Worm (Caenorhabditis elegans) whole organism, L4 larva: ENCODE data around the gene qua-1.

ENCODE experiments used
- D1046.2 ChIP-seq: fragments of 200-800 bp; sonication (Bioruptor generic); IDR thresholded peaks from 2 replicates; pipeline ENCODE4 v1.3.6; 2022; ENCODE audit warnings: missing genetic modification characterization, missing compliant biosample characterization
- F10B5.3 ChIP-seq: sonication (generic microtip); optimal IDR thresholded peaks from 2 replicates; lab custom pipeline; 2016; ENCODE audit warnings: mild to moderate bottlenecking, missing genetic modification characterization, missing compliant biosample characterization
- F44E2.7 ChIP-seq: fragments of 200-800 bp; sonication (Bioruptor generic); IDR thresholded peaks from 2 replicates; pipeline ENCODE4 v2.1.2; 2022; ENCODE audit warnings: missing genetic modification characterization, missing compliant biosample characterization
- R02D3.7 ChIP-seq: fragments of 150-350 bp; sonication (generic microtip); optimal IDR thresholded peaks from 3 replicates; lab custom pipeline; 2014; ENCODE audit warnings: missing biosample characterization, missing genetic modification characterization
- T26A8.4 ChIP-seq: fragments of 200-800 bp; sonication (Bioruptor generic); IDR thresholded peaks from 2 replicates; pipeline ENCODE4 v1.3.6; 2022; ENCODE audit warnings: missing genetic modification characterization, missing compliant biosample characterization
- Y48G9A.11 ChIP-seq: fragments of 200-800 bp; sonication (Bioruptor generic); IDR thresholded peaks from 2 replicates; pipeline ENCODE4 v1.3.6; 2022; ENCODE audit warnings: missing genetic modification reagents, missing genetic modification characterization, missing compliant biosample characterization
- ZK337.2 ChIP-seq: fragments of 200-800 bp; sonication (Bioruptor generic); IDR thresholded peaks from 2 replicates; pipeline ENCODE4 v1.3.6; 2022; ENCODE audit warnings: missing genetic modification reagents, missing genetic modification characterization, missing compliant biosample characterization
- ceh-44 ChIP-seq: fragments of 200-800 bp; sonication (Bioruptor generic); IDR thresholded peaks from 2 replicates; pipeline ENCODE4 v1.3.6; 2022; ENCODE audit warnings: missing genetic modification reagents, missing genetic modification characterization, missing compliant biosample characterization
- ceh-82 ChIP-seq: sonication (generic microtip); optimal IDR thresholded peaks from 2 replicates; lab custom pipeline; 2017; ENCODE audit warnings: missing biosample characterization, missing genetic modification characterization
- cey-2 ChIP-seq: sonication (generic microtip); optimal IDR thresholded peaks from 3 replicates; lab custom pipeline; 2017; ENCODE audit warnings: missing genetic modification characterization, mild to moderate bottlenecking, missing compliant biosample characterization, antibody characterized with exemption, borderline replicate concordance; ENCODE audit not compliant: insufficient read depth
- ctbp-1 ChIP-seq: fragments of 200-800 bp; sonication (Bioruptor generic); IDR thresholded peaks from 2 replicates; pipeline ENCODE4 v1.3.6; 2022; ENCODE audit warnings: missing genetic modification reagents, missing genetic modification characterization, missing compliant biosample characterization
- daf-19 ChIP-seq: fragments of 200-800 bp; sonication (Bioruptor generic); conservative IDR thresholded peaks from 2 replicates; pipeline ENCODE4 v1.3.6; 2022; ENCODE audit warnings: missing genetic modification characterization, missing compliant biosample characterization
- dve-1 ChIP-seq: sonication (generic microtip); optimal IDR thresholded peaks from 2 replicates; lab custom pipeline; 2017; ENCODE audit warnings: antibody characterized with exemption, mild to moderate bottlenecking, missing genetic modification characterization, missing compliant biosample characterization; ENCODE audit not compliant: insufficient read depth
- egl-43 ChIP-seq: fragments of 200-800 bp; sonication (Bioruptor generic); IDR thresholded peaks from 2 replicates; pipeline ENCODE4 v1.3.6; 2022; ENCODE audit warnings: missing genetic modification reagents, missing genetic modification characterization, missing compliant biosample characterization
- fkh-10 ChIP-seq: fragments of 150-350 bp; optimal IDR thresholded peaks from 2 replicates; lab custom pipeline; 2014; ENCODE audit warnings: missing biosample characterization, missing genetic modification reagents, missing genetic modification characterization
- hif-1 ChIP-seq, 2 experiments: sonication (generic microtip); optimal IDR thresholded peaks; 2 replicates each; lab custom pipeline; 2016 to 2017; ENCODE audit warnings: missing compliant biosample characterization in 2 of 2, missing genetic modification characterization in 2 of 2, missing genetic modification reagents in 2 of 2, missing genotype in 2 of 2, mild to moderate bottlenecking in 1 of 2
- hlh-11 ChIP-seq: fragments of 200-800 bp; sonication (Bioruptor generic); optimal IDR thresholded peaks from 2 replicates; lab custom pipeline; 2018; ENCODE audit warnings: mild to moderate bottlenecking, missing genetic modification characterization, missing compliant biosample characterization
- hlh-30 ChIP-seq: sonication (generic microtip); optimal IDR thresholded peaks from 2 replicates; lab custom pipeline; 2017; ENCODE audit warnings: antibody characterized with exemption, mild to moderate bottlenecking, missing genetic modification characterization, missing compliant biosample characterization; ENCODE audit not compliant: insufficient read depth
- hmg-1.1 ChIP-seq: fragments of 200-800 bp; sonication (Bioruptor generic); IDR thresholded peaks from 2 replicates; pipeline ENCODE4 v1.3.6; 2022; ENCODE audit warnings: missing genetic modification reagents, missing genetic modification characterization, missing compliant biosample characterization
- lim-7 ChIP-seq: fragments of 200-800 bp; sonication (Bioruptor generic); IDR thresholded peaks from 2 replicates; pipeline ENCODE4 v1.3.6; 2022; ENCODE audit warnings: missing genetic modification characterization, missing compliant biosample characterization
- lin-13 ChIP-seq: fragments of 150-350 bp; optimal IDR thresholded peaks from 2 replicates; lab custom pipeline; 2014; ENCODE audit warnings: missing biosample characterization, missing genetic modification reagents, missing genetic modification characterization
- lin-15B ChIP-seq: fragments of 150-350 bp; sonication (generic microtip); optimal IDR thresholded peaks from 3 replicates; lab custom pipeline; 2014; ENCODE audit warnings: missing biosample characterization, missing genetic modification characterization
- lin-38 ChIP-seq: fragments of 200-800 bp; sonication (Bioruptor generic); IDR thresholded peaks from 2 replicates; pipeline ENCODE4 v1.3.6; 2022; ENCODE audit warnings: missing genetic modification reagents, missing genetic modification characterization, missing compliant biosample characterization
- lsy-2 ChIP-seq, 2 experiments: fragments of 150-350 bp in 1 of 2; sonication (generic microtip) in 1 of 2; optimal IDR thresholded peaks; 2 replicates each; lab custom pipeline; 2014 to 2017; ENCODE audit warnings: missing biosample characterization in 2 of 2, missing genetic modification characterization in 2 of 2
- madf-5 ChIP-seq, 2 experiments: fragments of 200-800 bp; sonication (Bioruptor generic); IDR thresholded peaks; 2 replicates each; pipeline ENCODE4 v1.3.6; 2022; ENCODE audit warnings: missing compliant biosample characterization in 2 of 2, missing genetic modification characterization in 2 of 2
- mep-1 ChIP-seq: fragments of 150-350 bp; sonication (generic microtip); optimal IDR thresholded peaks from 3 replicates; lab custom pipeline; 2014; ENCODE audit warnings: missing biosample characterization, missing genetic modification characterization
- mxl-2 ChIP-seq: fragments of 200-800 bp; sonication (Bioruptor generic); conservative IDR thresholded peaks from 2 replicates; pipeline ENCODE4 v1.3.6; 2022; ENCODE audit warnings: missing genetic modification reagents, missing genetic modification characterization, missing compliant biosample characterization
- mxl-3 ChIP-seq: fragments of 200-800 bp; sonication (Bioruptor generic); optimal IDR thresholded peaks from 2 replicates; lab custom pipeline; 2018; ENCODE audit warnings: mild to moderate bottlenecking, missing genetic modification characterization, missing compliant biosample characterization
- nhr-102 ChIP-seq: sonication (generic microtip); optimal IDR thresholded peaks from 2 replicates; lab custom pipeline; 2016; ENCODE audit warnings: mild to moderate bottlenecking, missing genetic modification characterization, moderate library complexity, missing compliant biosample characterization
- nhr-237 ChIP-seq: sonication (generic microtip); optimal IDR thresholded peaks from 2 replicates; lab custom pipeline; 2017; ENCODE audit warnings: missing biosample characterization, missing genetic modification characterization
- nhr-41 ChIP-seq: fragments of 200-800 bp; sonication (Bioruptor generic); IDR thresholded peaks from 2 replicates; pipeline ENCODE4 v1.3.6; 2022; ENCODE audit warnings: missing genetic modification reagents, missing genetic modification characterization, missing compliant biosample characterization
- nhr-42 ChIP-seq: fragments of 200-800 bp; sonication (Bioruptor generic); IDR thresholded peaks from 2 replicates; pipeline ENCODE4 v1.3.6; 2022; ENCODE audit warnings: missing genetic modification characterization, missing compliant biosample characterization
- nhr-6 ChIP-seq: fragments of 150-350 bp; optimal IDR thresholded peaks from 2 replicates; lab custom pipeline; 2014; ENCODE audit warnings: missing biosample characterization, missing genetic modification characterization
- rbr-2 ChIP-seq: sonication (generic microtip); optimal IDR thresholded peaks from 2 replicates; lab custom pipeline; 2016; ENCODE audit warnings: missing genotype, missing genetic modification characterization, missing compliant biosample characterization
- saeg-2 ChIP-seq: fragments of 200-800 bp; sonication (Bioruptor generic); IDR thresholded peaks from 2 replicates; pipeline ENCODE4 v1.3.6; 2022; ENCODE audit warnings: missing genetic modification reagents, missing genetic modification characterization, missing compliant biosample characterization
- sdz-12 ChIP-seq: fragments of 200-800 bp; sonication (Bioruptor generic); optimal IDR thresholded peaks from 2 replicates; lab custom pipeline; 2018; ENCODE audit warnings: mild to moderate bottlenecking, missing genetic modification characterization, missing compliant biosample characterization
- set-16 ChIP-seq: fragments of 200-800 bp; sonication (Bioruptor generic); IDR thresholded peaks from 2 replicates; pipeline ENCODE4 v1.3.6; 2022; ENCODE audit warnings: missing genetic modification reagents, missing genetic modification characterization, missing compliant biosample characterization
- skn-1 ChIP-seq: fragments of 150-350 bp; optimal IDR thresholded peaks from 2 replicates; lab custom pipeline; 2014; ENCODE audit warnings: missing biosample characterization, missing genetic modification characterization
- snpc-1.2 ChIP-seq: fragments of 200-800 bp; sonication (Bioruptor generic); IDR thresholded peaks from 2 replicates; pipeline ENCODE4 v1.3.6; 2022; ENCODE audit warnings: missing genetic modification reagents, missing genetic modification characterization, missing compliant biosample characterization
- tag-97 ChIP-seq: fragments of 200-800 bp; sonication (Bioruptor generic); IDR thresholded peaks from 2 replicates; pipeline ENCODE4 v1.3.6; 2022; ENCODE audit warnings: missing genetic modification characterization, missing compliant biosample characterization
- unc-130 ChIP-seq: sonication (generic microtip); optimal IDR thresholded peaks from 2 replicates; lab custom pipeline; 2016; ENCODE audit warnings: missing genetic modification reagents, missing genetic modification characterization, missing compliant biosample characterization
- unc-39 ChIP-seq: sonication (generic microtip); optimal IDR thresholded peaks from 2 replicates; lab custom pipeline; 2017; ENCODE audit warnings: missing biosample characterization, missing genetic modification characterization
- vab-7 ChIP-seq: fragments of 200-800 bp; sonication (Bioruptor generic); IDR thresholded peaks from 2 replicates; pipeline ENCODE4 v1.3.6; 2022; ENCODE audit warnings: missing genetic modification reagents, missing genetic modification characterization, missing compliant biosample characterization
- zfp-2 ChIP-seq: sonication (generic microtip); optimal IDR thresholded peaks from 2 replicates; lab custom pipeline; 2016; ENCODE audit warnings: mild to moderate bottlenecking, missing genetic modification characterization, missing compliant biosample characterization
- ztf-11 ChIP-seq: fragments of 150-350 bp; optimal IDR thresholded peaks from 2 replicates; lab custom pipeline; 2014; ENCODE audit warnings: missing biosample characterization, missing genetic modification characterization
- ztf-7 ChIP-seq: fragments of 150-350 bp; optimal IDR thresholded peaks from 2 replicates; lab custom pipeline; 2014; ENCODE audit warnings: missing biosample characterization, missing genetic modification characterization

qua-1 gene

DNA sequence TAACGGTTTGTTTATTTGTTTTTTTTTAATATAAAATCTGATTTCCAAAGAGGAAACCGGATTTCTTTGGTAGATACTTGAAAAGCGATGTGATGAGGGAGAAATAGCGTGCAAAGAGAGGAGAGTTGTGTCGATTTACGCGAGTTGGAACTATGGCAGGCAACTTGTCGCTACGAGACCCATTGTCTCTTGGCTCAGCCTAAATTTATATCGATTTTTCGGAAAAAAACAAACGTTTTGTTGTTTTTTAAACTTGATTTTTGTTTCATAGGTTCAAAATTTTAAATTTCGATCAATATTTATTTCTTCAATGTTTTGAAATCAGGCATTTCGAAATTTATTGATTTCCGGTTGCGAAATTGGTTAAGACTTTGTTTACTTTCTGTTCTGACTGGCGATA lies 17.8 kb downstream of the qua-1 start, which contains the start of gene M110.3 (continued):
- TF ChIP-seq R02D3.7 (tag; lab: Kevin White, UChicago) (peak; percentile 76), zfp-2 (tag; lab: Kevin White, UChicago) (no peak), mep-1 (peak; percentile 38), snpc-1.2 (GFP tag; lab: Robert Waterston, UW) (no peak), hmg-1.1 (GFP tag; lab: Robert Waterston, UW) (peak; percentile 57; the same call in 1 of the 2 replicates), dve-1 (tag; lab: Kevin White, UChicago) (peak; percentile 25), D1046.2 (no peak), F10B5.3 (tag; lab: Kevin White, UChicago) (no peak), set-16 (GFP tag; lab: Robert Waterston, UW) (no peak), tag-97 (GFP tag; lab: Robert Waterston, UW) (no peak), nhr-42 (GFP tag; lab: Robert Waterston, UW) (no peak), vab-7 (GFP tag; lab: Robert Waterston, UW) (no peak), ztf-7 (no peak), lin-13 (GFP tag; lab: Kevin White, UChicago) (no peak), mxl-2 (GFP tag; lab: Robert Waterston, UW) (no peak), hif-1 (tag; optimal IDR thresholded peaks at IDR 0.05; lab: Kevin White, UChicago) (no peak), nhr-102 (tag; lab: Kevin White, UChicago) (no peak), rbr-2 (tag; lab: Kevin White, UChicago) (peak; percentile 29), lin-15B (tag; lab: Kevin White, UChicago) (no peak), ceh-82 (tag; lab: Kevin White, UChicago) (no peak), lsy-2 (tag; optimal IDR thresholded peaks at IDR 0.05; lab: Kevin White, UChicago) (peak in 1 of 2 experiments; percentile 76), fkh-10 (peak; percentile 45), unc-130 (GFP tag; lab: Kevin White, UChicago) (peak; percentile 23), mxl-3 (GFP tag; lab: Kevin White, UChicago) (no peak), nhr-6 (no peak), unc-39 (tag; lab: Kevin White, UChicago) (no peak), hlh-30 (peak; percentile 45), lim-7 (no peak), hlh-11 (tag; lab: Kevin White, UChicago) (no peak), ztf-11 (tag; lab: Kevin White, UChicago) (no peak), saeg-2 (GFP tag; lab: Robert Waterston, UW) (no peak), T26A8.4 (GFP tag; lab: Robert Waterston, UW) (no peak), ZK337.2 (GFP tag; lab: Robert Waterston, UW) (no peak), egl-43 (GFP tag; lab: Robert Waterston, UW) (no peak), madf-5 (GFP tag; IDR thresholded peaks at IDR 0.05; lab: Robert Waterston, UW) (no peak), nhr-41 (GFP tag; lab: Robert Waterston, UW) (no peak), sdz-12 (no peak), Y48G9A.11 (GFP tag; lab: Robert Waterston, UW) (no peak), cey-2 (tag; lab: Kevin White, UChicago) (no peak), ctbp-1 (GFP tag; lab: Robert Waterston, UW) (no peak), lin-38 (GFP tag; lab: Robert Waterston, UW) (0 out of 2 replicates have a peak, but pooled peaks have one; percentile 25), F44E2.7 (GFP tag; lab: Robert Waterston, UW) (no peak), nhr-237 (tag; lab: Kevin White, UChicago) (no peak), daf-19 (no peak), skn-1 (tag; lab: Kevin White, UChicago) (no peak), ceh-44 (GFP tag; lab: Robert Waterston, UW) (no peak)
